Worm (Caenorhabditis elegans): ENCODE data around the gene arx-2.

- no peak for TF ChIP-seq med-1 (GFP tag; optimal IDR thresholded peaks at IDR 0.05; ENCODE audit: insufficient read depth)
- no peak for TF ChIP-seq flt-1 (GFP tag; IDR thresholded peaks at IDR 0.05)
- no peak for TF ChIP-seq cog-1 (tag; optimal IDR thresholded peaks at IDR 0.05)
- no peak for TF ChIP-seq T22C8.4 (GFP tag; IDR thresholded peaks at IDR 0.05)
- TF ChIP-seq tab-1 (GFP tag; IDR thresholded peaks at IDR 0.05) = no peak
- no peak for TF ChIP-seq ztf-23 (GFP tag; IDR thresholded peaks at IDR 0.05)
- TF ChIP-seq klf-2 (GFP tag; conservative IDR thresholded peaks at IDR 0.05) = no peak
- no peak for TF ChIP-seq ref-1 (GFP tag; conservative IDR thresholded peaks at IDR 0.05)
Observed at ce11 chrV:10383950-10384349, 45.8 kb upstream of the arx-2 start, which contains the start of gene spe-10.
